Fruit fly (Drosophila melanogaster): Measurements from ENCODE around the gene Cp19.

- no peak for TF ChIP-seq CG8478 (optimal IDR thresholded peaks at IDR 0.05)
- no peak for TF ChIP-seq pan (optimal IDR thresholded peaks at IDR 0.05)
- TF ChIP-seq usp (GFP tag; optimal IDR thresholded peaks at IDR 0.05), result no peak
- TF ChIP-seq psq (optimal IDR thresholded peaks at IDR 0.05), result no peak
- no peak for TF ChIP-seq Dll (optimal IDR thresholded peaks at IDR 0.05)
- TF ChIP-seq EcR (GFP tag; optimal IDR thresholded peaks at IDR 0.05), result no peak
Measured at dm6 chr3L:8729565-8729964, at the start of gene Cp19.

Data from whole organism.